Worm (Caenorhabditis elegans): ENCODE measurements around the gene heh-1.

The heh-1 gene

ce11 chrIII:3248307-3249037, 49.2 kb upstream of the heh-1 start, which contains the start of gene nduf-9 (continued):
- no peak for TF ChIP-seq nhr-48 (tag; optimal IDR thresholded peaks at IDR 0.05)
- peak; percentile 83 for TF ChIP-seq mes-2 (tag; optimal IDR thresholded peaks at IDR 0.05; ENCODE audit: poor library complexity, severe bottlenecking)
- no peak for TF ChIP-seq pha-4 (GFP tag; IDR thresholded peaks at IDR 0.05)
- TF ChIP-seq pha-4 (tag; optimal IDR thresholded peaks at IDR 0.05), result no peak
- TF ChIP-seq Y105C5A.15 (GFP tag; IDR thresholded peaks at IDR 0.05), result no peak
- no peak for TF ChIP-seq unc-39 (tag; optimal IDR thresholded peaks at IDR 0.05)
- no peak for TF ChIP-seq php-3 (GFP tag; IDR thresholded peaks at IDR 0.05)
- no peak for TF ChIP-seq mdl-1 (tag; optimal IDR thresholded peaks at IDR 0.05)
- TF ChIP-seq daf-8 (GFP tag; IDR thresholded peaks at IDR 0.05), result no peak
- TF ChIP-seq spr-3 (GFP tag; optimal IDR thresholded peaks at IDR 0.05), result no peak
- TF ChIP-seq mdt-29 (GFP tag; IDR thresholded peaks at IDR 0.05), result no peak
- no peak for TF ChIP-seq nhr-111 (GFP tag; optimal IDR thresholded peaks at IDR 0.05)
- TF ChIP-seq set-16 (GFP tag; IDR thresholded peaks at IDR 0.05), result peak; percentile 52; the same call in 1 of the 2 replicates
- TF ChIP-seq T20F7.1 (GFP tag; optimal IDR thresholded peaks at IDR 0.05), result no peak
- peak; percentile 53 for TF ChIP-seq aha-1 (tag)
- TF ChIP-seq dve-1 (tag; optimal IDR thresholded peaks at IDR 0.05; ENCODE audit: insufficient read depth), result no peak
- no peak for TF ChIP-seq pqm-1 (tag; optimal IDR thresholded peaks at IDR 0.05)
- TF ChIP-seq ceh-20 (GFP tag; IDR thresholded peaks at IDR 0.05), result no peak
- TF ChIP-seq skn-1 (tag; optimal IDR thresholded peaks at IDR 0.05), result no peak
- TF ChIP-seq Y48G9A.11 (GFP tag; IDR thresholded peaks at IDR 0.05), result no peak
- no peak for TF ChIP-seq cey-2 (tag; optimal IDR thresholded peaks at IDR 0.05; ENCODE audit: borderline replicate concordance, insufficient read depth)
- TF ChIP-seq R02D3.7 (tag; optimal IDR thresholded peaks at IDR 0.05), result no peak
- no peak for TF ChIP-seq fkh-10 (GFP tag; optimal IDR thresholded peaks at IDR 0.05)
- TF ChIP-seq dmd-6 (GFP tag; IDR thresholded peaks at IDR 0.05), result no peak
- peak; percentile 30 to 95 for TF ChIP-seq lsy-2 (tag; optimal IDR thresholded peaks at IDR 0.05)
- TF ChIP-seq lin-38 (GFP tag; IDR thresholded peaks at IDR 0.05), result peak; percentile 9

DNA sequence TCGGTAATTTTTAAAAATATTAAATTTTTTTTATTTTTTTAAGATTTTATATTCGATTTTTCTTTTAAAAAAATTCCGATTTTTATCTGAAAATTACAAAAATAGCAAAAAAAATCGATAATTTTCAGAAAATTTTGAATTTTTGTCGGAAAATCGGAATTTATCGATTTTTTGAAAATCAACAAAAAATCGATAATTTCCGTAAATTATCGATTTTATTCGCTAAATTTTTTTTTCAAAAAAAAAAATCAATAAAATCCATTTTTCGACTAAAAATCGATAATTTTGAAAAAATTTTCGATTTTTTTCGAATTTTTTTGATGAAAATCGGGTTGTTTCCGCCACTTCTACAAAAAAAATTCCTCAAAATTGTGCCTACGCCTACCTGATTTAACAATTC, 43.1 kb upstream of the heh-1 start:
- TF ChIP-seq ceh-28 (tag; optimal IDR thresholded peaks at IDR 0.05) (peak; percentile 89), php-3 (GFP tag; IDR thresholded peaks at IDR 0.05) (no peak)

- TF ChIP-seq nhr-28 (tag; optimal IDR thresholded peaks at IDR 0.05) (no peak), ztf-11 (tag; optimal IDR thresholded peaks at IDR 0.05) (no peak), cey-2 (tag; optimal IDR thresholded peaks at IDR 0.05; ENCODE audit: borderline replicate concordance, insufficient read depth) (no peak), ceh-28 (tag; optimal IDR thresholded peaks at IDR 0.05) (peak; percentile 57)
Measured at ce11 chrIII:3241943-3242342, 42.6 kb upstream of the heh-1 start.

- TF ChIP-seq ceh-28 (tag; optimal IDR thresholded peaks at IDR 0.05) (peak; percentile 31), ceh-20 (GFP tag; IDR thresholded peaks at IDR 0.05) (no peak), hlh-11 (tag; optimal IDR thresholded peaks at IDR 0.05) (no peak), fkh-10 (GFP tag; optimal IDR thresholded peaks at IDR 0.05) (no peak)
Measured at ce11 chrIII:3241361-3241760, 42.0 kb upstream of the heh-1 start.

- TF ChIP-seq ceh-28 (tag; optimal IDR thresholded peaks at IDR 0.05) (peak; percentile 88), R02D3.7 (tag; optimal IDR thresholded peaks at IDR 0.05) (no peak), unc-62 (GFP tag; optimal IDR thresholded peaks at IDR 0.05 in 1 of 2) (peak in 1 of 2 experiments; percentile 10), unc-62 (tag; optimal IDR thresholded peaks at IDR 0.05) (no peak), mep-1 (tag; optimal IDR thresholded peaks at IDR 0.05) (no peak), mes-2 (tag; optimal IDR thresholded peaks at IDR 0.05; ENCODE audit: poor library complexity, severe bottlenecking) (no peak), set-16 (GFP tag; IDR thresholded peaks at IDR 0.05) (no peak), aha-1 (tag) (peak; percentile 15), ama-1 (optimal IDR thresholded peaks at IDR 0.05) (no peak), ceh-20 (GFP tag; IDR thresholded peaks at IDR 0.05) (no peak), dmd-6 (GFP tag; IDR thresholded peaks at IDR 0.05) (no peak), nhr-42 (GFP tag; IDR thresholded peaks at IDR 0.05) (no peak)
Measured at ce11 chrIII:3240893-3241292, 41.6 kb upstream of the heh-1 start.

Measured in whole organism, L4 larva.